Worm (Caenorhabditis elegans) whole organism, midembryonic: ENCODE measurements around the gene T28C6.5.

Source experiments
- T22C8.4 ChIP-seq: fragments of 200-800 bp; sonication (Bioruptor generic); IDR thresholded peaks from 2 replicates; pipeline ENCODE4 v1.3.6; 2022; ENCODE audit warnings: missing genetic modification characterization, missing compliant biosample characterization
- flt-1 ChIP-seq: fragments of 200-800 bp; sonication (Bioruptor generic); IDR thresholded peaks from 2 replicates; pipeline ENCODE4 v1.3.6; 2022; ENCODE audit warnings: missing genetic modification characterization, missing compliant biosample characterization
- med-1 ChIP-seq: sonication (generic microtip); optimal IDR thresholded peaks from 2 replicates; lab custom pipeline; 2017; ENCODE audit warnings: missing genetic modification characterization, mild to moderate bottlenecking, missing compliant biosample characterization, antibody characterized with exemption, missing genetic modification reagents; ENCODE audit not compliant: insufficient read depth
- ztf-23 ChIP-seq: fragments of 200-800 bp; sonication (Bioruptor generic); IDR thresholded peaks from 2 replicates; pipeline ENCODE4 v1.3.6; 2022; ENCODE audit warnings: missing genetic modification reagents, missing genetic modification characterization, missing compliant biosample characterization

- TF ChIP-seq flt-1 (no peak), med-1 (no peak), T22C8.4 (no peak), ztf-23 (no peak)
Measured at ce11 chrIV:8844457-8844856, 23.2 kb downstream of the T28C6.5 start, which contains the start of gene T11B7.2.
